Fruit fly (Drosophila melanogaster) whole organism, embryonic: Measurements from ENCODE around the gene cass.

Experiments
- ATbp ChIP-seq: fragments of 200-800 bp; sonication (Bioruptor generic); optimal IDR thresholded peaks from 2 replicates; lab custom pipeline; 2017; ENCODE audit warnings: missing biosample characterization, mild to moderate bottlenecking, missing genetic modification characterization, missing genetic modification reagents
- Adf1 ChIP-seq: fragments of 200-800 bp; sonication (Bioruptor generic); IDR thresholded peaks from 2 replicates; pipeline ENCODE4 v1.3.6; 2022; ENCODE audit warnings: missing biosample characterization, missing genetic modification characterization
- BtbVII ChIP-seq: fragments of 200-800 bp; sonication (Bioruptor generic); optimal IDR thresholded peaks from 3 replicates; lab custom pipeline; 2017; ENCODE audit warnings: missing biosample characterization, mild to moderate bottlenecking, missing genetic modification characterization
- CG10209 ChIP-seq: fragments of 200-800 bp; sonication (Bioruptor generic); optimal IDR thresholded peaks from 3 replicates; lab custom pipeline; 2017; ENCODE audit warnings: missing biosample characterization, mild to moderate bottlenecking, missing genetic modification characterization, missing genetic modification reagents
- CG10366 ChIP-seq: fragments of 200-800 bp; sonication (Bioruptor generic); IDR thresholded peaks from 2 replicates; pipeline ENCODE4 v1.3.6; 2022; ENCODE audit warnings: missing biosample characterization, missing genetic modification characterization
- CG10543 ChIP-seq: fragments of 200-800 bp; sonication (Bioruptor generic); optimal IDR thresholded peaks from 3 replicates; lab custom pipeline; 2017; ENCODE audit warnings: missing biosample characterization, mild to moderate bottlenecking, missing genetic modification characterization, moderate library complexity
- CG12071 ChIP-seq: fragments of 200-800 bp; sonication (Bioruptor generic); optimal IDR thresholded peaks from 3 replicates; lab custom pipeline; 2018; ENCODE audit warnings: missing biosample characterization, mild to moderate bottlenecking, missing genetic modification characterization
- CG12659 ChIP-seq: fragments of 200-800 bp; sonication (Bioruptor generic); optimal IDR thresholded peaks from 3 replicates; lab custom pipeline; 2017; ENCODE audit warnings: mild to moderate bottlenecking, missing biosample characterization, missing genetic modification reagents, missing genetic modification characterization
- CG12769 ChIP-seq: fragments of 200-800 bp; sonication (Bioruptor generic); optimal IDR thresholded peaks from 2 replicates; lab custom pipeline; 2019; ENCODE audit warnings: missing biosample characterization, mild to moderate bottlenecking, missing genetic modification characterization, moderate library complexity
- CG13296 ChIP-seq: fragments of 200-800 bp; sonication (Bioruptor generic); optimal IDR thresholded peaks from 3 replicates; lab custom pipeline; 2018; ENCODE audit warnings: missing biosample characterization, mild to moderate bottlenecking, missing genetic modification characterization
- CG13894 ChIP-seq: fragments of 200-800 bp; sonication (Bioruptor generic); optimal IDR thresholded peaks from 3 replicates; lab custom pipeline; 2018; ENCODE audit warnings: missing biosample characterization, mild to moderate bottlenecking, missing genetic modification characterization, moderate library complexity
- CG15269 ChIP-seq: fragments of 200-800 bp; sonication (Bioruptor generic); optimal IDR thresholded peaks from 2 replicates; lab custom pipeline; 2018; ENCODE audit warnings: missing biosample characterization, mild to moderate bottlenecking, missing genetic modification characterization, moderate library complexity
- CG16863 ChIP-seq: fragments of 200-800 bp; sonication (Bioruptor generic); optimal IDR thresholded peaks from 3 replicates; lab custom pipeline; 2016; ENCODE audit warnings: missing biosample characterization, missing genetic modification characterization
- CG17385 ChIP-seq: fragments of 200-800 bp; sonication (Bioruptor generic); optimal IDR thresholded peaks from 3 replicates; lab custom pipeline; 2018; ENCODE audit warnings: missing biosample characterization, mild to moderate bottlenecking, missing genetic modification characterization
- CG2199 ChIP-seq: fragments of 200-800 bp; sonication (Bioruptor generic); IDR thresholded peaks from 3 replicates; pipeline ENCODE4 v1.3.6; 2022; ENCODE audit warnings: missing biosample characterization, missing genetic modification characterization
- CG32532 ChIP-seq: fragments of 200-800 bp; sonication (Bioruptor generic); IDR thresholded peaks from 2 replicates; pipeline ENCODE4 v1.3.6; 2022; ENCODE audit warnings: missing biosample characterization, missing genetic modification characterization
- CG32772 ChIP-seq: fragments of 200-800 bp; sonication (Bioruptor generic); IDR thresholded peaks from 2 replicates; pipeline ENCODE4 v1.3.6; 2022; ENCODE audit warnings: missing biosample characterization, missing genetic modification characterization
- CG3281 ChIP-seq: fragments of 200-800 bp; sonication (Bioruptor generic); optimal IDR thresholded peaks from 3 replicates; lab custom pipeline; 2017; ENCODE audit warnings: missing biosample characterization, mild to moderate bottlenecking, missing genetic modification characterization
- CG34376 ChIP-seq: fragments of 200-800 bp; sonication (Bioruptor generic); optimal IDR thresholded peaks from 2 replicates; lab custom pipeline; 2018; ENCODE audit warnings: missing biosample characterization, mild to moderate bottlenecking, missing genetic modification characterization
- CG6813 ChIP-seq: fragments of 200-800 bp; sonication (Bioruptor generic); optimal IDR thresholded peaks from 2 replicates; lab custom pipeline; 2017; ENCODE audit warnings: missing biosample characterization, missing genetic modification characterization, mild to moderate bottlenecking, moderate library complexity, missing genetic modification reagents
- CG9932 ChIP-seq: fragments of 200-800 bp; sonication (Bioruptor generic); IDR thresholded peaks from 2 replicates; pipeline ENCODE4 v1.3.6; 2022; ENCODE audit warnings: missing biosample characterization, missing genetic modification characterization
- Dbx ChIP-seq: fragments of 200-800 bp; sonication (Bioruptor generic); IDR thresholded peaks from 3 replicates; pipeline ENCODE4 v1.3.6; 2022; ENCODE audit warnings: missing biosample characterization, missing genetic modification characterization
- Dll ChIP-seq: fragments of 200-800 bp; sonication (Bioruptor generic); IDR thresholded peaks from 4 replicates; pipeline ENCODE4 v1.3.6; 2022; ENCODE audit warnings: missing biosample characterization, missing genetic modification characterization; ENCODE audit not compliant: partially characterized antibody
- Fer1 ChIP-seq: fragments of 200-800 bp; sonication (Bioruptor generic); optimal IDR thresholded peaks from 2 replicates; lab custom pipeline; 2017; ENCODE audit warnings: missing biosample characterization, mild to moderate bottlenecking, missing genetic modification characterization
- HHEX ChIP-seq: fragments of 200-800 bp; sonication (Bioruptor generic); optimal IDR thresholded peaks from 3 replicates; lab custom pipeline; 2017; ENCODE audit warnings: missing biosample characterization, mild to moderate bottlenecking, missing genetic modification characterization, missing genetic modification reagents
- HLH3B ChIP-seq: fragments of 200-800 bp; sonication (Bioruptor generic); IDR thresholded peaks from 2 replicates; pipeline ENCODE4 v1.3.6; 2022; ENCODE audit warnings: missing biosample characterization, missing genetic modification characterization
- Hmr ChIP-seq: fragments of 200-800 bp; sonication (Bioruptor generic); optimal IDR thresholded peaks from 3 replicates; lab custom pipeline; 2017; ENCODE audit warnings: mild to moderate bottlenecking, missing biosample characterization, missing genetic modification reagents, missing genetic modification characterization
- Med ChIP-seq: fragments of 200-800 bp; sonication (Bioruptor generic); peaks from one replicate; lab custom pipeline; 2016; ENCODE audit warnings: missing biosample characterization, missing genetic modification characterization, mild to moderate bottlenecking, inconsistent platforms, moderate library complexity
- Meics ChIP-seq: fragments of 200-800 bp; sonication (Bioruptor generic); optimal IDR thresholded peaks from 2 replicates; lab custom pipeline; 2017; ENCODE audit warnings: missing biosample characterization, mild to moderate bottlenecking, missing genetic modification characterization
- NFAT ChIP-seq: fragments of 200-800 bp; sonication (Bioruptor generic); IDR thresholded peaks from 2 replicates; pipeline ENCODE4 v1.3.6; 2022; ENCODE audit warnings: missing biosample characterization, missing genetic modification characterization
- PHDP ChIP-seq: fragments of 200-800 bp; sonication (Bioruptor generic); optimal IDR thresholded peaks from 3 replicates; lab custom pipeline; 2018; ENCODE audit warnings: missing biosample characterization, mild to moderate bottlenecking, missing genetic modification characterization, moderate library complexity
- caup ChIP-seq: fragments of 200-800 bp; sonication (Bioruptor generic); optimal IDR thresholded peaks from 3 replicates; lab custom pipeline; 2017; ENCODE audit warnings: missing biosample characterization, mild to moderate bottlenecking, missing genetic modification characterization, moderate library complexity; ENCODE audit not compliant: severe bottlenecking
- chinmo ChIP-seq: fragments of 200-800 bp; sonication (Bioruptor generic); IDR thresholded peaks from 4 replicates; pipeline ENCODE4 v1.3.6; 2022; ENCODE audit warnings: missing biosample characterization, missing genetic modification characterization; ENCODE audit not compliant: partially characterized antibody
- ci ChIP-seq: fragments of 200-800 bp; sonication (Bioruptor generic); IDR thresholded peaks from 3 replicates; pipeline ENCODE4 v1.3.6; 2022; ENCODE audit warnings: missing biosample characterization, missing genetic modification characterization
- crol ChIP-seq: fragments of 200-800 bp; sonication (Bioruptor generic); IDR thresholded peaks from 2 replicates; pipeline ENCODE4 v1.3.6; 2022; ENCODE audit warnings: missing biosample characterization, missing genetic modification characterization
- cwo ChIP-seq: fragments of 200-800 bp; sonication (Bioruptor generic); optimal IDR thresholded peaks from 3 replicates; lab custom pipeline; 2017; ENCODE audit warnings: missing biosample characterization, missing genetic modification characterization, mild to moderate bottlenecking, moderate library complexity, missing genetic modification reagents
- exex ChIP-seq: fragments of 200-800 bp; sonication (Bioruptor generic); optimal IDR thresholded peaks from 4 replicates; lab custom pipeline; 2018; ENCODE audit warnings: missing biosample characterization, mild to moderate bottlenecking, missing genetic modification characterization, moderate library complexity
- her ChIP-seq: fragments of 200-800 bp; sonication (Bioruptor generic); optimal IDR thresholded peaks from 2 replicates; lab custom pipeline; 2016; ENCODE audit warnings: missing biosample characterization, missing genetic modification characterization
- klu ChIP-seq: fragments of 200-800 bp; sonication (Bioruptor generic); IDR thresholded peaks from 2 replicates; pipeline ENCODE4 v1.3.6; 2022; ENCODE audit warnings: missing biosample characterization, missing genetic modification characterization
- knrl ChIP-seq: fragments of 200-800 bp; sonication (Bioruptor generic); IDR thresholded peaks from 3 replicates; pipeline ENCODE4 v1.3.6; 2022; ENCODE audit warnings: missing biosample characterization, missing genetic modification characterization; ENCODE audit not compliant: partially characterized antibody
- lab ChIP-seq: fragments of 200-800 bp; sonication (Bioruptor generic); optimal IDR thresholded peaks from 3 replicates; lab custom pipeline; 2017; ENCODE audit warnings: missing biosample characterization, missing genetic modification characterization, mild to moderate bottlenecking, moderate library complexity, missing genetic modification reagents
- otp ChIP-seq: fragments of 200-800 bp; sonication (Bioruptor generic); IDR thresholded peaks from 3 replicates; pipeline ENCODE4, ENCODE4 v1.3.6; 2022; ENCODE audit warnings: missing biosample characterization, missing genetic modification characterization
- psq ChIP-seq: fragments of 200-800 bp; sonication (Bioruptor generic); optimal IDR thresholded peaks from 2 replicates; lab custom pipeline; 2017; ENCODE audit warnings: missing biosample characterization, missing genetic modification characterization
- sd ChIP-seq: fragments of 200-800 bp; sonication (Bioruptor generic); optimal IDR thresholded peaks from 3 replicates; lab custom pipeline; 2018; ENCODE audit warnings: missing biosample characterization, mild to moderate bottlenecking, missing genetic modification characterization, moderate library complexity
- sqz ChIP-seq: fragments of 200-800 bp; sonication (Bioruptor generic); optimal IDR thresholded peaks from 3 replicates; lab custom pipeline; 2018; ENCODE audit warnings: missing biosample characterization, mild to moderate bottlenecking, missing genetic modification characterization
- sug ChIP-seq: fragments of 200-800 bp; optimal IDR thresholded peaks from 2 replicates; lab custom pipeline; 2019; ENCODE audit warnings: missing biosample characterization, mild to moderate bottlenecking, missing genetic modification characterization, moderate library complexity
- usp ChIP-seq: fragments of >200 bp; optimal IDR thresholded peaks from 2 replicates; lab custom pipeline; 2017; ENCODE audit warnings: missing biosample characterization, missing genetic modification characterization
- vvl ChIP-seq: fragments of 200-800 bp; sonication (Bioruptor generic); IDR thresholded peaks from 2 replicates; pipeline ENCODE4 v1.3.6; 2022; ENCODE audit warnings: missing biosample characterization, missing genetic modification characterization
- z ChIP-seq: fragments of 200-800 bp; sonication (Bioruptor generic); IDR thresholded peaks from 3 replicates; pipeline ENCODE4 v1.3.6; 2022; ENCODE audit warnings: missing biosample characterization, missing genetic modification characterization

The cass gene

dm6 chr2L:17448435-17448834 is 29.3 kb downstream of the cass start:
- TF ChIP-seq CG15269 (tag; lab: Kevin White, UChicago) = peak; percentile 22
- peak; percentile 38 for TF ChIP-seq Med (GFP tag; lab: Kevin White, UChicago)
- TF ChIP-seq Adf1 = peak; percentile 80
- TF ChIP-seq Meics (GFP tag; lab: Kevin White, UChicago) = peak; percentile 25
- peak; percentile 82; the same call in 2 of the 3 replicates for TF ChIP-seq CG2199 (GFP tag; lab: Robert Waterston, UW)
- TF ChIP-seq CG13296 = peak; percentile 4
- no peak for TF ChIP-seq CG16863
- TF ChIP-seq klu (GFP tag; lab: Robert Waterston, UW) = no peak
- peak; percentile 96 for TF ChIP-seq crol (GFP tag; lab: Robert Waterston, UW)
- TF ChIP-seq Dll = no peak
- peak; percentile 40 for TF ChIP-seq Hmr (GFP tag; lab: Kevin White, UChicago)
- TF ChIP-seq CG12071 = peak; percentile 12
- peak; percentile 26 for TF ChIP-seq Fer1 (GFP tag; lab: Kevin White, UChicago)
- 0 out of 3 replicates have a peak, but pooled peaks have one; percentile 45 for TF ChIP-seq z
- TF ChIP-seq sd (tag; lab: Kevin White, UChicago) = peak; percentile 32
- TF ChIP-seq knrl = 0 out of 3 replicates have a peak, but pooled peaks have one; percentile 20
- TF ChIP-seq exex (tag; lab: Kevin White, UChicago) = peak; percentile 16
- no peak for TF ChIP-seq CG32772 (GFP tag; lab: Robert Waterston, UW)
- no peak for TF ChIP-seq usp (GFP tag; lab: Kevin White, UChicago)
- TF ChIP-seq CG12769 (tag; lab: Kevin White, UChicago) = peak; percentile 23
- TF ChIP-seq CG3281 (GFP tag; lab: Kevin White, UChicago) = peak; percentile 25
- TF ChIP-seq CG34376 = peak; percentile 31
- peak; percentile 67; the same call in 2 of the 3 replicates for TF ChIP-seq ci (GFP tag; lab: Robert Waterston, UW)
- TF ChIP-seq HHEX = peak; percentile 2
- peak; percentile 17; the same call in 1 of the 3 replicates for TF ChIP-seq Dbx (GFP tag; lab: Robert Waterston, UW)
- peak; percentile 17 for TF ChIP-seq caup (GFP tag; lab: Kevin White, UChicago)
- peak; percentile 6 for TF ChIP-seq CG13894 (tag; lab: Kevin White, UChicago)
- TF ChIP-seq CG10366 (GFP tag; lab: Robert Waterston, UW) = no peak
- TF ChIP-seq cwo (GFP tag; lab: Kevin White, UChicago) = peak; percentile 32
- peak; percentile 23 for TF ChIP-seq PHDP (tag; lab: Kevin White, UChicago)
- 0 out of 2 replicates have a peak, but pooled peaks have one; percentile 11 for TF ChIP-seq CG32532 (GFP tag; lab: Robert Waterston, UW)
- TF ChIP-seq vvl (GFP tag; lab: Robert Waterston, UW) = no peak
- TF ChIP-seq otp (GFP tag; lab: Robert Waterston, UW) = 0 out of 3 replicates have a peak, but pooled peaks have one; percentile 32
- TF ChIP-seq ATbp (GFP tag; lab: Kevin White, UChicago) = peak; percentile 26
- TF ChIP-seq NFAT = 0 out of 2 replicates have a peak, but pooled peaks have one; percentile 23
- TF ChIP-seq sug (tag; lab: Kevin White, UChicago) = peak; percentile 49
- TF ChIP-seq CG9932 (GFP tag; lab: Robert Waterston, UW) = no peak
- TF ChIP-seq BtbVII (GFP tag; lab: Kevin White, UChicago) = peak; percentile 57
- no peak for TF ChIP-seq sqz (GFP tag; lab: Kevin White, UChicago)
- TF ChIP-seq CG6813 = peak; percentile 42
- no peak for TF ChIP-seq her (GFP tag; lab: Kevin White, UChicago)
- peak; percentile 49 for TF ChIP-seq lab (GFP tag; lab: Kevin White, UChicago)
- no peak for TF ChIP-seq CG12659 (GFP tag; lab: Kevin White, UChicago)
- peak; percentile 46 for TF ChIP-seq CG10543 (GFP tag; lab: Kevin White, UChicago)
- peak; percentile 19 for TF ChIP-seq CG17385
- TF ChIP-seq HLH3B = no peak
- peak; percentile 84 for TF ChIP-seq chinmo
- TF ChIP-seq CG10209 (GFP tag; lab: Kevin White, UChicago) = peak; percentile 1
- no peak for TF ChIP-seq psq (GFP tag; lab: Kevin White, UChicago)
